Worm (Caenorhabditis elegans): Measurements from ENCODE around the gene nlp-82.

Gene nlp-82

DNA sequence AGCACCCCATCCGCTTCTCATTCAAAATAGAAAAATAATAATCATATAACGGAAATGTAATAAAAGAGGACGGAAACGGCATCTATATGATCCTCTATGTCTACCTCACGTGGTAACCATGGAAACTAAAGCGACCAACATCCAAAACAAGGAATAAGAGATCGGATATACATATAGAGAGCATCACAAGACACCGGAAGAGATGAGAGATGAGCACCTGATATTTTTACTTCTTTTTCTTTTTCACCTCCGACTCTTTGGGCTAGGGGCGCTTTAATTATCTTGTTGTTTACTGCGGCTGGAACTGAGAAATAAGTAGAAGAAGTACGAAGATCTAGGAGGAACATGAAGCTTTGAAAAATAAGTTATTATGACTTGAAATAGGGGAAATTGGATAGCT lies 9.7 kb upstream of the nlp-82 start:
- TF ChIP-seq dao-5 (tag; optimal IDR thresholded peaks at IDR 0.05) (no peak), him-1 (tag; optimal IDR thresholded peaks at IDR 0.05) (no peak), W03F9.2 (tag; optimal IDR thresholded peaks at IDR 0.05) (no peak)

DNA sequence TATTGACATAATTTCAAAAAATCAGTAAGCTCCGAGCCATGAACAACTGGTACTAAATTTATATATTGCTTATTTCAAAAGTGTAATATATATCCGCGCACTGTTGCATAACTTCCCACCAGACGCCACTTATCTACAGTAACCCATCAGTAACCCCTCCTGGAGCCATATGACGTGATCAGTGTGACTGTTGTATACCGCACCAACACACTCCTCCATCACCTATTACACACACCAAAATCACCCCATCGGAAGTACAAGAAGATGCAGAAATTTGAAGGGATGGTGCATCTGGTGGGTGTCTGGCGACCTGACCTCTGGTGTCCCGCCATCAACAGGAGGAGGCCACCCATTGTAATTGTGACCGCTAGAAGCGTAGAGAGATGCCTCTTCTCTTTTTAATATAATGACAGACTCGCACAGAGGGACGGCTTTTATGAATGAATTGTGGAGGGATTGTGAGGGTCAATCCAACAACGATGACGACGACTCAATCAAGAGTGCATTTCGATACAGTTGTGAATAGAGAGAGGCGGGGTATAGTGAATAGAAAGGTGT lies 8.8 kb upstream of the nlp-82 start:
- TF ChIP-seq W03F9.2 (tag; optimal IDR thresholded peaks at IDR 0.05) (no peak), him-1 (tag; optimal IDR thresholded peaks at IDR 0.05) (no peak)

DNA sequence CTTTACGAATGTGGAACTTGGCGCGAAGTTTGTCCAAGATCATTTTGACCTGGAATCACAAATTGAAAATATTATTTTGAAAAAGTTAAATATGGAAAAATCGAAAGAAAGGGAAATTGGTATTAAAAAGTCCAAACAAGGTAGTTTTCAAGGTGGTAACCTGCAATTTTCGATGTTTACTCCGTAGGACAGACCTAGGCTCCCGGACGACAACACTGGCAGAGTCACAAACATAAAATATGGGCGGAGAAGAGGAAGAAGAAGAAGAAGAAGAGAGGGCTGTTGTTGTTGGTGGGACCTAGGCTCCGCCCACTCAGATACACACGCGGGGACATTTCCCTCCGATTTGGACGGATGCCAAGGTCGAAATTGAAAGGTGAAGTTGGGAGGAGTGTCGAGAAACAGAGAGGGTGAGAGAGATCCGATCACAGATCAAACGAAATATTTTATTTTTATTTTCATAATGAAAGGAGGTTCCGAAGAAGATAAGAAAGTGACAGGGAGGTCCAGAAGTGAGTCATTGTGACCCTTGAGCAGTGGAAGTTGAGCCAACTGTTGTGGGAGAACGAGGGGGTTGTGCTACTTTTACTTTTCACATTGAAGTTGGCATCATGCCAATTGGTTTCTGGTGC lies 8.0 kb upstream of the nlp-82 start, which contains the start of gene aqp-2:
Gene aqp-2 (minus strand): TSS at position 51 of the 632 bp plus-strand sequence.
- no peak for TF ChIP-seq dao-5 (tag; optimal IDR thresholded peaks at IDR 0.05)
- no peak for TF ChIP-seq W03F9.2 (tag; optimal IDR thresholded peaks at IDR 0.05)
- TF ChIP-seq him-1 (tag; optimal IDR thresholded peaks at IDR 0.05) = no peak

DNA sequence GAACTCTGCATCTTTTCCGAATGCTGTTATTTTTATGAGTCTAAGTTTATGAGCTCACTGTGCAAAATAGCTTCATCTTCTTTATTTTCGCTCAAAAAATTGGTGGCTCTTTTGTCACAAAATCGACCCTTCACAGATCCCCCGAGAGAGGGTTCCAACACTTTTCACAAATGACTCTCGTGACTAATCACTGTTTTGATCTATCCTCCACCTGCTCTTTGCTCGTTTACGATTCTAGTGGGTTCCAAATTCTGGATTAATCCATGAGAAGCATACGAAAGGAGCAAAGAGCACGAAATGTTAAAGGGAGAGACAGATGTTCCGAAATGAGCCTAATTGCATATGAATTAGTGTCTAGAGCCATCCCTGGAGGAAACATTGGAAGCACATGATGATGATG lies 7.3 kb upstream of the nlp-82 start:
- no peak for TF ChIP-seq him-1 (tag; optimal IDR thresholded peaks at IDR 0.05)

DNA sequence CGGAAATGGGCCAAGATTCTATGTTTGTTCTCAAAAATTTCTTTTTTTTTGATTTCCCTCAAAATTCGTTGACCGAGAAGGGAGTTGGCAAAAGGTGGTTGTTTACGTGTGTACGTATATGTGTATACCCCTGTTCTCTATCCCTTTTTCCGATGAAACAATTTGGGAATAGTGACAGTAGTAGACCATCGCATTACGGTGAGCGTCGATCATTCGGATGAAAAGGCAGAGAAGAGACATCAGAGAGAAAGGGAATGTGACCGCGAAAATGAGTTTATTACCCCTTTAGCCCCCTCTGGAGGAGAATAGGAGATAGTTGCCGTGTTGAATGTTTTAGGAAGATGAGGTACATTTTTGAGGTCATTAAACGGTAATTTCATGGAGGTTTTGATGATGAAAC lies 5.9 kb upstream of the nlp-82 start:
- TF ChIP-seq him-1 (tag; optimal IDR thresholded peaks at IDR 0.05) (no peak), W03F9.2 (tag; optimal IDR thresholded peaks at IDR 0.05) (no peak), dao-5 (tag; optimal IDR thresholded peaks at IDR 0.05) (no peak)

DNA sequence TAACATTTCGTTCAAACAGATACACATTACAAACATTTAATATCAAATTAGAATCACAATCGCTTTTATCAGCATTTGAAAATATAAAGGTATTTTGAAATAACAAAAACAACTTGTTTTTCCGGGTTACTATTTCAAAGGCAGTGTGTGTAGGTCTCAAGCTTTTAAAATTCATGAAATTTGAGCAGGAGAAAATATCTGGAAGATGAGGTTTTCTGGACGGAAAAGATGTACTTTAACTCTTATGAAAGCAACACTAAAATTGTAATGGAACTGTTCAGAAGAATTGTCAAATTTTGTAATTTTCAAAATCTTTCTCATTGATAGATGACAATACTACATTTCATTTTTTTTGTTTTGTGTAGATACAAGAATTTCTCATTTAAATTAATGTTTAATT lies 4.5 kb upstream of the nlp-82 start:
- TF ChIP-seq W03F9.2 (tag; optimal IDR thresholded peaks at IDR 0.05) = no peak
- TF ChIP-seq him-1 (tag; optimal IDR thresholded peaks at IDR 0.05) = no peak
- no peak for TF ChIP-seq dao-5 (tag; optimal IDR thresholded peaks at IDR 0.05)

DNA sequence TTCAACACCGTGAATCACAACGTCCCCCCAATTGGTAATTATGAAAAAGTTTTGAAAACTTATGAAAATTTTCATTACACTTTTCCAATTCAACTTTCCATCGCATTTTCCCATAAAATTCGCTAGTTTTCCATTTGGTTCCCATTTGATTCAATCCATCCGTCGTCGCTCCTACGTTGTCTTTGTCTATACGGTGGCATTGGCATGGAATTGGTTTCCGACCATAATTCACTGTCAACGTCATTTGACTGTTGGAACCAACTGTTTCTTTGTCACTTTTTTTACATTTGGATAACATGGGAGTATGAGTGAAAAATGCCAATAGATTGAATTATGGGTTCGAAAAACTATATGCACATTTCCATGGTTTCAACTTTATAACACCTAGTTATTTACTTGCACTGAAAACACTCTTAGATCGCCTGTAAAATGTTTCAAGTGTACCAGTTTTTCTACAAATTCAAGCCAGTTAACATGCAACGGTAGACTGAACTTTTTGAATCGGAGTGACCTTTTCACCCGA lies 4.0 kb upstream of the nlp-82 start:
- TF ChIP-seq W03F9.2 (tag; optimal IDR thresholded peaks at IDR 0.05) (no peak), him-1 (tag; optimal IDR thresholded peaks at IDR 0.05) (no peak), dao-5 (tag; optimal IDR thresholded peaks at IDR 0.05) (no peak)

DNA sequence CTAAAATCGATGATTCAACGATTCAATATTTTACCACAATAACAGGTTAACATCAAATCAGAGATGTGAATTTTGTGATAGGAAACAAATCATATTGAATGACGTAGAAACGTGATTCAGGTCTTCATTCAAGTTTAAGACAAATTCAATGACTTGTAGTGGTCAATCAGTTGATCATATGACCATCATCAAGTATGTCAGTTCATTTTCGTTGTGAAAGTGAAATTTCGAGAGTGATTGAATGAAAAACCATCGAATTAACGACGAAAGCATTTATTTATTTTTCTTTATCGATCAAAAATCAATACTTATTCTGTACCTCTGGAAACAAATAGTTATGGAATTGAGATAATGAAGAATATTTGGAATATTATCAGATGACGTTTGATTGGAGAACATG lies 2.6 kb downstream of the nlp-82 start:
- TF ChIP-seq W03F9.2 (tag; optimal IDR thresholded peaks at IDR 0.05) = no peak
- no peak for TF ChIP-seq dao-5 (tag; optimal IDR thresholded peaks at IDR 0.05)
- TF ChIP-seq him-1 (tag; optimal IDR thresholded peaks at IDR 0.05) = no peak

DNA sequence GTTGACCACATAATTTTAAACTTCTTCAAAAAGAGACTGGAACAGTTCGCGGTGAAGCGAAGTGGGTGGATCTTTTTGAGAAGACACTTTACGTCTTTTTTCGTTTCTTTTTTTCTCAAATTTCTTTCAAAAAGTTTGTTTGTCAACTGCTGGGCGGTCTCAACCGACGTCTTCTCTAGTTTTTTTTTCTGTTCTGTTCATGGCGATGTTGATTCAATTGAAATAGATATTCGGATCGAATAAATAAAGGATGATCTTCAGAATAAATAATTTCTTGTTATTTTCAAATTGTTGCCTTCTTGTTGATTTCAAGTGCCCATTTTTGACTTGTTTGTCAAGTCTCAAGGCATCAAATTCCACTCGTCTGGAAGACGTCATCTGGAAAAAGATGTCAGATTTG lies 3.7 kb downstream of the nlp-82 start, which contains the start of gene T26C5.4:
Gene T26C5.4 (minus strand): TSS at position 101 of the 400 bp plus-strand sequence.
- TF ChIP-seq W03F9.2 (tag; optimal IDR thresholded peaks at IDR 0.05) (no peak), him-1 (tag; optimal IDR thresholded peaks at IDR 0.05) (no peak)

DNA sequence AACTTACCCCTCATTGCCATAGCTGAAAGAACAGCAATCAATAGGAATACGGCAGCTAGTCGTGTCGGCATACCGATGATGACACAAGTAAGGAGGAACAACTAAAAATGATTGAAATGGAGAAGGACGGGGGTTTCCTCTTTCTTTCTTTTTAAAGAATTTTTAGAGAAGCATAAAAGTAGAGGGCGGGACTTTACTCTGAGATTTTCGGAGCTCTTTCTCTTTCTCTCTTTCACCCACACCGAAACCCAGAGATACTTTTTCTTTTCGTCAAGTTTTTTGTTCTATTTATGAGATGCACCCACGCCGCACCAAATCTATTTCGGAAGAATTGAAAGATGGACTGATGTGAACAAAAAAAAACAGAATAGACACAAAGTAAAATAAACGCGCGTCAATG lies 7.4 kb downstream of the nlp-82 start, which contains the start of gene T26C5.5:
Gene T26C5.5 (minus strand): TSS at position 101 of the 400 bp plus-strand sequence.
- no peak for TF ChIP-seq him-1 (tag; optimal IDR thresholded peaks at IDR 0.05)
- TF ChIP-seq dao-5 (tag; optimal IDR thresholded peaks at IDR 0.05) = no peak
- no peak for TF ChIP-seq W03F9.2 (tag; optimal IDR thresholded peaks at IDR 0.05)

DNA sequence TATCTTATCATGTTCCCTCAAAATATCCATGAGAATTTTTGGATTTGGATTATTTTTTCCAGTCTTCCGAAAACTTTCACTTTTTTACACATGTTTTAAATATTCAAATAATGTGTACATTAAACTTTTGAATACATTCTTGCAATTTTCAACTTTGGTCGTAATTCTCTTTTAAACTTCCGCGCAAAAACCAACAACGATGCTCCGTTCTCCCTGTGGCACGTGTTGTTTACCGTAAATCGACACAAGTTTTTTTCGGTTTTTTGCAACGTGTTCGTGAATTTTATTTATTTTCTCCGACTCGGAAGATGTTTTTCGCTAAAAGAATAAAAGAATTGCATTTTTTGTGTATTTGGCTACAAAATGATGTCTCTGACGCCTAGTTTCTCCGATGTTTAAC lies 11.3 kb downstream of the nlp-82 start:
- TF ChIP-seq W03F9.2 (tag; optimal IDR thresholded peaks at IDR 0.05) (no peak), him-1 (tag; optimal IDR thresholded peaks at IDR 0.05) (no peak), dao-5 (tag; optimal IDR thresholded peaks at IDR 0.05) (no peak)

DNA sequence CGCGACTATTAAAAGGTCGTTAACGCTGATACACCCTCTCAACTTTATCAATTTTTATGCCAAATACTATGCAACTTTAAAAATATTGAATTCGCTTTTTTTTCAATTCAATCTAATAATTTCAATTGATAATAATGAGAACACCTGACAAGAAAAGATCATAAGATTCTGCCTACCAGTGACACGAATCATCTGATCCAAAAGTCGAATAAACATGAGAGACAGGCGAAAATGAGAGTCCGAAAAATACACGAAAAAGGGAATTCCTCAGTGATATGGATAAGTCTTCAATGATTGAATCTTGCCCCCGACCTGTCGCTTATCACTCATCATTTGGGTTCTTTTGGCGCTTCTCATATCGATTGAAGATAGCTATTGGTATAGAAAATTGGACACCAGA lies 12.5 kb downstream of the nlp-82 start:
- TF ChIP-seq him-1 (tag; optimal IDR thresholded peaks at IDR 0.05) (no peak), W03F9.2 (tag; optimal IDR thresholded peaks at IDR 0.05) (no peak)

DNA sequence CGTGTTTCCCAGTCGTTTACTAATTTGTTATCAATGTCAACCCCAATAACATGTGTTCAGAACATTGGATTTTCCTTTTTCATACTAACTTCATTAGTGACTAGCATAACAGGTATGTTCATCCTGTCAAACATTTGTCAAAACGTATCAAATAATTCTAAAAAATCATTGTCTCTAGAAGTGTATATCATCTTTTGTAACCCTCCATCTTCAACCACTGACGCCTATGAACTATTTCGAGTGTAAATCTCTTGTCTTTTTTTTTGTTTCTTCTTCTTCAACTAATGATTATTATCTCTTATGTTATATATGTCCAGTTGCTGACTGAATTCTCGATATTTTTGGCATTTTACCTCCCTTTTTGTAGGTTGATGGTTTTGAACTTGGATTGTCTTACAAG lies 16.4 kb downstream of the nlp-82 start:
- TF ChIP-seq dao-5 (tag; optimal IDR thresholded peaks at IDR 0.05) (no peak), him-1 (tag; optimal IDR thresholded peaks at IDR 0.05) (no peak), W03F9.2 (tag; optimal IDR thresholded peaks at IDR 0.05) (no peak)

DNA sequence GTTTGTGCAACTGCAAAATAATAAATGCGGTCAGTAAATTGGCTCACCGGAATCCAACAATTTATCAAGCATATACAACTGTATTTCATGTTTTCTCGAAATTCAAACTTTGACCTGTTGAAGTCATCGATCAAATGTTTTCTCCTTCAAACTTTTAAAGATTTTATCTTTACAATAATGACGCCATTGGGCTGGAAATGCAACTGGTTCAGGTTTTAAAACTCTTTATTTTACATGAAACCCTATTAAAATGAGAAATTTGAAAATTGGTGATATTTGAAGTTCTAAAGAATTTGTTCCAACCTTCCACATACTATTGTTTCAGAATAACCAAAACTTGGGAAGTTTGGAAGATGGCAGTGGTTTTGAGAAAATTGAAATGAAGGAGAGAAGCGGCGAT lies 17.1 kb downstream of the nlp-82 start:
- TF ChIP-seq W03F9.2 (tag; optimal IDR thresholded peaks at IDR 0.05) = no peak
- TF ChIP-seq him-1 (tag; optimal IDR thresholded peaks at IDR 0.05) = no peak
- TF ChIP-seq dao-5 (tag; optimal IDR thresholded peaks at IDR 0.05) = no peak

DNA sequence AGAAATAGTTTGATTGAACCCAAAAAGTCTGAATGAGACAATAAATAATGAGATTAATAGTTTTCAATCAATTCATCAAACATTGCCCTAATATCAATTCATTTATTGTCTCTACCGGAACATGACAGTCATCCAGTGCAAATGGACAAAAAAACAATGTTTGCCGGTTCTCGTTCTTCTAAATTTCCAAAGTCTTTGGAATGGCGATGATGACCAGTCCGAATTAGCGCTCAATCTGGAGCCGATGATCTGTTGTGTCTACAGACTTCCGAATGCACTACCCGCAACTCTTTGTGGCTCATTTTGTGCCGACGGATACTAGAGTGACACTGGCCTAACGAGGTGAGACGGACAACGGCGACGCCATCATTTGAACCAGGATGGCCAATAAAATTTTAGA lies 17.8 kb downstream of the nlp-82 start, which contains the start of gene T26C5.3:
Gene T26C5.3 (plus strand): TSS at position 301 of the 400 bp plus-strand sequence.
- no peak for TF ChIP-seq him-1 (tag; optimal IDR thresholded peaks at IDR 0.05)
- TF ChIP-seq dao-5 (tag; optimal IDR thresholded peaks at IDR 0.05) = no peak
- TF ChIP-seq W03F9.2 (tag; optimal IDR thresholded peaks at IDR 0.05) = no peak
